Worm (Caenorhabditis elegans) whole organism, young adult: ENCODE results near the gene R08C7.4.

Experiments used
- B0336.3 ChIP-seq: fragments of 200-800 bp; sonication (Bioruptor generic); IDR thresholded peaks from 2 replicates; pipeline ENCODE4 v1.3.6; 2022; ENCODE audit warnings: missing genetic modification characterization, missing compliant biosample characterization
- C17E4.6 ChIP-seq: fragments of 200-800 bp; sonication (Bioruptor generic); IDR thresholded peaks from 2 replicates; pipeline ENCODE4 v1.3.6; 2022; ENCODE audit warnings: missing genetic modification reagents, missing genetic modification characterization, missing compliant biosample characterization
- F23B12.7 ChIP-seq: sonication (generic microtip); optimal IDR thresholded peaks from 2 replicates; lab custom pipeline; 2017; ENCODE audit warnings: missing genetic modification characterization, mild to moderate bottlenecking, missing compliant biosample characterization, antibody characterized with exemption, moderate library complexity; ENCODE audit not compliant: insufficient read depth
- F37B4.10 ChIP-seq: fragments of 200-800 bp; sonication (Bioruptor generic); IDR thresholded peaks from 2 replicates; pipeline ENCODE4 v1.3.6; 2022; ENCODE audit warnings: missing genetic modification characterization, missing compliant biosample characterization
- F49E8.2 ChIP-seq: sonication (generic microtip); optimal IDR thresholded peaks from 3 replicates; lab custom pipeline; 2017; ENCODE audit warnings: missing genetic modification characterization, mild to moderate bottlenecking, missing compliant biosample characterization, antibody characterized with exemption, moderate library complexity; ENCODE audit not compliant: insufficient read depth
- F52B5.7 ChIP-seq: sonication (generic microtip); optimal IDR thresholded peaks from 2 replicates; lab custom pipeline; 2016; ENCODE audit warnings: mild to moderate bottlenecking, missing genetic modification characterization, missing compliant biosample characterization
- F55B11.4 ChIP-seq: sonication (generic microtip); optimal IDR thresholded peaks from 2 replicates; lab custom pipeline; 2016; ENCODE audit warnings: missing compliant biosample characterization, missing genetic modification characterization, borderline replicate concordance; ENCODE audit not compliant: insufficient read depth
- K11D2.4 ChIP-seq: fragments of 200-800 bp; sonication (Bioruptor generic); IDR thresholded peaks from 2 replicates; pipeline ENCODE4 v1.3.6; 2022; ENCODE audit warnings: missing genetic modification reagents, missing genetic modification characterization, missing compliant biosample characterization
- T07F8.4 ChIP-seq: sonication (generic microtip); optimal IDR thresholded peaks from 2 replicates; lab custom pipeline; 2016; ENCODE audit warnings: mild to moderate bottlenecking, missing genetic modification characterization, moderate library complexity, missing compliant biosample characterization
- Y53G8AR.9 ChIP-seq: fragments of 200-800 bp; sonication (Bioruptor generic); conservative IDR thresholded peaks from 2 replicates; pipeline ENCODE4 v1.3.6; 2022; ENCODE audit warnings: missing genetic modification reagents, missing genetic modification characterization, missing compliant biosample characterization
- Y56A3A.18 ChIP-seq: fragments of 200-800 bp; sonication (Bioruptor generic); IDR thresholded peaks from 2 replicates; pipeline ENCODE4 v1.3.6; 2022; ENCODE audit warnings: missing genetic modification reagents, missing genetic modification characterization, missing compliant biosample characterization
- aptf-2 ChIP-seq: fragments of 200-800 bp; sonication (Bioruptor generic); conservative IDR thresholded peaks from 2 replicates; pipeline ENCODE4 v1.3.6; 2022; ENCODE audit warnings: missing genetic modification reagents, missing genetic modification characterization, missing compliant biosample characterization
- attf-3 ChIP-seq: fragments of 200-800 bp; sonication (Bioruptor generic); conservative IDR thresholded peaks from 2 replicates; pipeline ENCODE4 v1.3.6; 2022; ENCODE audit warnings: missing genetic modification reagents, missing genetic modification characterization, missing compliant biosample characterization
- attf-5 ChIP-seq: fragments of 200-800 bp; sonication (Bioruptor generic); optimal IDR thresholded peaks from 2 replicates; lab custom pipeline; 2018; ENCODE audit warnings: mild to moderate bottlenecking, missing genetic modification characterization, missing compliant biosample characterization
- bed-1 ChIP-seq: fragments of 200-800 bp; sonication (Bioruptor generic); IDR thresholded peaks from 2 replicates; pipeline ENCODE4 v1.3.6; 2022; ENCODE audit warnings: missing genetic modification reagents, missing genetic modification characterization, missing compliant biosample characterization
- ceh-27 ChIP-seq: fragments of 200-800 bp; sonication (Bioruptor generic); optimal IDR thresholded peaks from 2 replicates; lab custom pipeline; 2018; ENCODE audit warnings: mild to moderate bottlenecking, missing genetic modification characterization, moderate library complexity, missing compliant biosample characterization
- ceh-40 ChIP-seq: fragments of 200-800 bp; sonication (Bioruptor generic); IDR thresholded peaks from 2 replicates; pipeline ENCODE4 v1.3.6; 2022; ENCODE audit warnings: missing genetic modification characterization, missing compliant biosample characterization
- egl-44 ChIP-seq: fragments of 200-800 bp; sonication (Bioruptor generic); IDR thresholded peaks from 2 replicates; pipeline ENCODE4 v1.3.6; 2022; ENCODE audit warnings: missing genetic modification reagents, missing genetic modification characterization, missing compliant biosample characterization
- fkh-3 ChIP-seq: sonication (generic microtip); optimal IDR thresholded peaks from 2 replicates; lab custom pipeline; 2016; ENCODE audit warnings: mild to moderate bottlenecking, missing genetic modification characterization, missing compliant biosample characterization
- gei-17 ChIP-seq: fragments of 200-800 bp; sonication (Bioruptor generic); optimal IDR thresholded peaks from 2 replicates; lab custom pipeline; 2018; ENCODE audit warnings: mild to moderate bottlenecking, missing genetic modification characterization, missing compliant biosample characterization
- hmg-1.2 ChIP-seq: fragments of 200-800 bp; sonication (Bioruptor generic); IDR thresholded peaks from 2 replicates; pipeline ENCODE4 v1.3.6; 2022; ENCODE audit warnings: missing genetic modification reagents, missing genetic modification characterization, missing compliant biosample characterization
- let-607 ChIP-seq, 2 experiments: fragments of 200-800 bp in 1 of 2; sonication (Bioruptor generic) in 1 of 2; sonication (generic microtip) in 1 of 2; optimal IDR thresholded peaks; 2 replicates each; lab custom pipeline; 2016 to 2018; ENCODE audit warnings: mild to moderate bottlenecking in 2 of 2, missing compliant biosample characterization in 2 of 2, missing genetic modification characterization in 2 of 2, moderate library complexity in 2 of 2, missing genotype in 1 of 2
- lin-26 ChIP-seq: fragments of 200-800 bp; sonication (Bioruptor generic); IDR thresholded peaks from 2 replicates; pipeline ENCODE4 v1.3.6; 2022; ENCODE audit warnings: missing genetic modification reagents, missing genetic modification characterization, missing compliant biosample characterization
- lin-40 ChIP-seq: sonication (generic microtip); optimal IDR thresholded peaks from 2 replicates; lab custom pipeline; 2016; ENCODE audit warnings: missing genetic modification characterization, mild to moderate bottlenecking, missing compliant biosample characterization, missing genotype, missing genetic modification reagents
- lin-54 ChIP-seq: fragments of 200-800 bp; sonication (Bioruptor generic); optimal IDR thresholded peaks from 2 replicates; lab custom pipeline; 2018; ENCODE audit warnings: mild to moderate bottlenecking, missing genetic modification characterization, missing compliant biosample characterization
- lir-1 ChIP-seq: fragments of 200-800 bp; sonication (Bioruptor generic); conservative IDR thresholded peaks from 2 replicates; pipeline ENCODE4 v1.3.6; 2022; ENCODE audit warnings: missing genetic modification reagents, missing genetic modification characterization, missing compliant biosample characterization
- mcd-1 ChIP-seq: fragments of 200-800 bp; sonication (Bioruptor generic); IDR thresholded peaks from 2 replicates; pipeline ENCODE4 v1.3.6; 2022; ENCODE audit warnings: missing genetic modification reagents, missing genetic modification characterization, missing compliant biosample characterization
- mel-28 ChIP-seq: sonication (generic microtip); optimal IDR thresholded peaks from 2 replicates; lab custom pipeline; 2016; ENCODE audit warnings: borderline replicate concordance, mild to moderate bottlenecking, missing genetic modification characterization, missing compliant biosample characterization
- mxl-1 ChIP-seq: sonication (generic microtip); optimal IDR thresholded peaks from 2 replicates; lab custom pipeline; 2016; ENCODE audit warnings: missing genetic modification characterization, missing compliant biosample characterization
- nhr-80 ChIP-seq: sonication (generic microtip); optimal IDR thresholded peaks from 2 replicates; lab custom pipeline; 2016; ENCODE audit warnings: missing genetic modification characterization, missing compliant biosample characterization
- sea-2 ChIP-seq: fragments of 200-800 bp; sonication (Bioruptor generic); IDR thresholded peaks from 2 replicates; pipeline ENCODE4 v1.3.6; 2022; ENCODE audit warnings: missing genetic modification characterization, missing compliant biosample characterization
- snpc-1.3 ChIP-seq: sonication (generic microtip); optimal IDR thresholded peaks from 2 replicates; lab custom pipeline; 2017; ENCODE audit warnings: missing genetic modification characterization, mild to moderate bottlenecking, missing compliant biosample characterization, antibody characterized with exemption, moderate library complexity, missing genotype, missing genetic modification reagents; ENCODE audit not compliant: insufficient read depth
- snpc-4 ChIP-seq, 5 experiments: fragments of 150-350 bp in 1 of 5; sonication (generic microtip) in 4 of 5; optimal IDR thresholded peaks; 2 replicates each; lab custom pipeline; 2014 to 2018; ENCODE audit warnings: missing genetic modification characterization in 5 of 5, missing biosample characterization in 3 of 5, antibody characterized with exemption in 2 of 5, mild to moderate bottlenecking in 2 of 5, missing compliant biosample characterization in 2 of 5, missing genotype in 2 of 5, moderate library complexity in 2 of 5, missing genetic modification reagents in 1 of 5
- somi-1 ChIP-seq: fragments of 200-800 bp; sonication (Bioruptor generic); optimal IDR thresholded peaks from 2 replicates; lab custom pipeline; 2018; ENCODE audit warnings: mild to moderate bottlenecking, missing genetic modification characterization, missing compliant biosample characterization
- zfh-2 ChIP-seq: fragments of 200-800 bp; sonication (Bioruptor generic); conservative IDR thresholded peaks from 2 replicates; pipeline ENCODE4 v1.3.6; 2022; ENCODE audit warnings: missing genetic modification reagents, missing genetic modification characterization, missing compliant biosample characterization
- zim-3 ChIP-seq: sonication (generic microtip); optimal IDR thresholded peaks from 2 replicates; lab custom pipeline; 2017; ENCODE audit warnings: mild to moderate bottlenecking, missing genetic modification characterization, moderate library complexity, missing compliant biosample characterization
- ztf-18 ChIP-seq: sonication (generic microtip); optimal IDR thresholded peaks from 2 replicates; lab custom pipeline; 2016; ENCODE audit warnings: missing genotype, mild to moderate bottlenecking, missing genetic modification characterization, missing compliant biosample characterization
- ztf-26 ChIP-seq: sonication (generic microtip); optimal IDR thresholded peaks from 2 replicates; lab custom pipeline; 2017; ENCODE audit warnings: missing genetic modification characterization, missing compliant biosample characterization

Gene R08C7.4

ce11 chrIV:4400350-4401326, 34.2 kb upstream of the R08C7.4 start, which contains the start of gene Y24D9A.6 (continued):
- TF ChIP-seq F55B11.4 (no peak), ceh-27 (GFP tag; lab: Kevin White, UChicago) (peak; percentile 68), lir-1 (GFP tag; lab: Robert Waterston, UW) (no peak), nhr-80 (tag; lab: Kevin White, UChicago) (peak; percentile 1), F37B4.10 (GFP tag; lab: Robert Waterston, UW) (no peak)

ce11 chrIV:4402413-4402812, 32.4 kb upstream of the R08C7.4 start:
- TF ChIP-seq hmg-1.2 (no peak), somi-1 (GFP tag; lab: Kevin White, UChicago) (peak; percentile 1), ztf-26 (tag; lab: Kevin White, UChicago) (peak; percentile 17), K11D2.4 (GFP tag; lab: Robert Waterston, UW) (no peak), lin-40 (tag; lab: Kevin White, UChicago) (peak; percentile 21)

- 0 out of 2 replicates have a peak, but pooled peaks have one; percentile 10 for TF ChIP-seq zfh-2 (GFP tag; lab: Robert Waterston, UW)
- TF ChIP-seq mcd-1 (GFP tag; lab: Robert Waterston, UW), result 0 out of 2 replicates have a peak, but pooled peaks have one; percentile 24
- TF ChIP-seq Y56A3A.18 (GFP tag; lab: Robert Waterston, UW), result no peak
Observed at ce11 chrIV:4403870-4404269, 31.0 kb upstream of the R08C7.4 start.

- TF ChIP-seq gei-17 (GFP tag; lab: Kevin White, UChicago) (no peak), snpc-1.3 (tag; lab: Kevin White, UChicago) (no peak), F49E8.2 (no peak), egl-44 (no peak), Y53G8AR.9 (GFP tag; lab: Robert Waterston, UW) (no peak), aptf-2 (GFP tag; lab: Robert Waterston, UW) (no peak), F37B4.10 (GFP tag; lab: Robert Waterston, UW) (no peak), ceh-40 (GFP tag; lab: Robert Waterston, UW) (no peak), bed-1 (GFP tag; lab: Robert Waterston, UW) (no peak), fkh-3 (tag; lab: Kevin White, UChicago) (no peak), lin-54 (GFP tag; lab: Kevin White, UChicago) (peak; percentile 2), ztf-18 (tag; lab: Kevin White, UChicago) (no peak), nhr-80 (tag; lab: Kevin White, UChicago) (peak; percentile 49), F23B12.7 (no peak), zim-3 (tag; lab: Kevin White, UChicago) (peak; percentile 6), lin-26 (no peak; the same call in 1 of the 2 replicates), F52B5.7 (tag; lab: Kevin White, UChicago) (no peak), T07F8.4 (no peak)
- TF ChIP-seq, all 124 proteins: peak for 3
Observed at ce11 chrIV:4405126-4405525, 29.7 kb upstream of the R08C7.4 start, which contains the start of gene Y24D9A.7. Gene Y24D9A.7 (minus strand): TSS chrIV:4405171.

- no peak for TF ChIP-seq mxl-1 (tag; lab: Kevin White, UChicago)
- TF ChIP-seq F23B12.7, result no peak
- TF ChIP-seq hmg-1.2, result peak; percentile 41; the same call in 1 of the 2 replicates
- TF ChIP-seq let-607 (tag; optimal IDR thresholded peaks at IDR 0.05; lab: Kevin White, UChicago), result peak in 1 of 2 experiments; percentile 20
- TF ChIP-seq snpc-4 (GFP tag; optimal IDR thresholded peaks at IDR 0.05; lab: Kevin White, UChicago), result no peak
- TF ChIP-seq snpc-4 (tag; optimal IDR thresholded peaks at IDR 0.05; lab: Kevin White, UChicago), result peak in 2 of 4 experiments; percentile 3 to 55
- no peak for TF ChIP-seq C17E4.6
- peak; percentile 84 for TF ChIP-seq zfh-2 (GFP tag; lab: Robert Waterston, UW)
- TF ChIP-seq mel-28 (tag; lab: Kevin White, UChicago), result no peak
- TF ChIP-seq attf-5 (GFP tag; lab: Kevin White, UChicago), result peak; percentile 79
- peak; percentile 91 for TF ChIP-seq nhr-80 (tag; lab: Kevin White, UChicago)
- peak; percentile 32; the same call in 1 of the 2 replicates for TF ChIP-seq B0336.3 (GFP tag; lab: Robert Waterston, UW)
- TF ChIP-seq sea-2 (GFP tag; lab: Robert Waterston, UW), result no peak
- TF ChIP-seq attf-3 (GFP tag; lab: Robert Waterston, UW), result no peak
Observed at ce11 chrIV:4406054-4406539, 28.7 kb upstream of the R08C7.4 start.
